Worm (Caenorhabditis elegans): ENCODE data around the gene F47G3.4.

F47G3.4 gene

ce11 chrX:2362872-2363271, 18.5 kb upstream of the F47G3.4 start:
- TF ChIP-seq ztf-29 (GFP tag; IDR thresholded peaks at IDR 0.05) (no peak), ztf-23 (GFP tag; IDR thresholded peaks at IDR 0.05) (no peak), flt-1 (GFP tag; IDR thresholded peaks at IDR 0.05) (0 out of 2 replicates have a peak, but pooled peaks have one; percentile 15), ref-1 (GFP tag; conservative IDR thresholded peaks at IDR 0.05) (no peak)

DNA sequence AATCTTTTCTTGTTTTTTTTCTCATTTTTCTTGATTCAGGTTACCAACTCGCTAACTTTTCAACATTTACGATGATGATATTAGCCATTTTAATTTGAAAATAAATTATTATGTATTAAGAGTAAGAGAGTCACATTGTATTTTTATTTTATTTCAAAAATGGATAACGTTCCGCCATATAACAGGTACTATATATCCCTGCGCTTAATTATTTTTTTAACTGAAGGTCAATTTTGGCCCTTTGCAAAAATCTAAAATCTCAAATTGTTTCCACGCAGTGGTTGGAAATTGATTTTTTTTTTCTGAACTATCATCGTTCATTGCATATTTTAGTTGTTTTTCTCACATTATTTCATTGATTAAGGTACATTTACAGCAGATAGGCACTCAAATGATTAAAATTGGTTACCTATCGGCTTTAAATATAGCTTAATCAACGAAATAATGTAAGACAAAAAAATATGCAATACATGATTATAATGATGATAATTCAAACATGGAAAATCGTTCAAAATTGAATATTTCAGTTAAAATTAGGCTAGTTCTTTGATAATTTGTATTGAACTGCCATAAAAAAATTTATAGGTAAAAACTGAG, 16.6 kb upstream of the F47G3.4 start:
- no peak for TF ChIP-seq cog-1 (tag; optimal IDR thresholded peaks at IDR 0.05)
- no peak for TF ChIP-seq flt-1 (GFP tag; IDR thresholded peaks at IDR 0.05)
- no peak for TF ChIP-seq klf-2 (GFP tag; conservative IDR thresholded peaks at IDR 0.05)
- TF ChIP-seq ztf-29 (GFP tag; IDR thresholded peaks at IDR 0.05), result no peak
- TF ChIP-seq med-1 (GFP tag; optimal IDR thresholded peaks at IDR 0.05; ENCODE audit: insufficient read depth), result no peak
- no peak for TF ChIP-seq ref-1 (GFP tag; conservative IDR thresholded peaks at IDR 0.05)
- TF ChIP-seq tab-1 (GFP tag; IDR thresholded peaks at IDR 0.05), result no peak
- TF ChIP-seq T22C8.4 (GFP tag; IDR thresholded peaks at IDR 0.05), result no peak
- no peak for TF ChIP-seq ztf-23 (GFP tag; IDR thresholded peaks at IDR 0.05)

- no peak for TF ChIP-seq ztf-23 (GFP tag; IDR thresholded peaks at IDR 0.05)
- TF ChIP-seq flt-1 (GFP tag; IDR thresholded peaks at IDR 0.05), result no peak
- TF ChIP-seq ztf-29 (GFP tag; IDR thresholded peaks at IDR 0.05), result no peak
- TF ChIP-seq klf-2 (GFP tag; conservative IDR thresholded peaks at IDR 0.05), result no peak
- TF ChIP-seq med-1 (GFP tag; optimal IDR thresholded peaks at IDR 0.05; ENCODE audit: insufficient read depth), result no peak
- no peak for TF ChIP-seq cog-1 (tag; optimal IDR thresholded peaks at IDR 0.05)
- no peak for TF ChIP-seq T22C8.4 (GFP tag; IDR thresholded peaks at IDR 0.05)
- TF ChIP-seq ref-1 (GFP tag; conservative IDR thresholded peaks at IDR 0.05), result no peak
- no peak for TF ChIP-seq tab-1 (GFP tag; IDR thresholded peaks at IDR 0.05)
Measured at ce11 chrX:2365890-2366289, 15.5 kb upstream of the F47G3.4 start, which contains the start of gene T24D8.6. T24D8.6 (minus strand) TSS chrX:2365990.

- TF ChIP-seq T22C8.4 (GFP tag; IDR thresholded peaks at IDR 0.05) (peak; percentile 17; the same call in 1 of the 2 replicates), med-1 (GFP tag; optimal IDR thresholded peaks at IDR 0.05; ENCODE audit: insufficient read depth) (no peak), cog-1 (tag; optimal IDR thresholded peaks at IDR 0.05) (peak; percentile 8), klf-2 (GFP tag; conservative IDR thresholded peaks at IDR 0.05) (no peak), flt-1 (GFP tag; IDR thresholded peaks at IDR 0.05) (no peak), ztf-29 (GFP tag; IDR thresholded peaks at IDR 0.05) (no peak), ref-1 (GFP tag; conservative IDR thresholded peaks at IDR 0.05) (no peak), tab-1 (GFP tag; IDR thresholded peaks at IDR 0.05) (no peak), ztf-23 (GFP tag; IDR thresholded peaks at IDR 0.05) (no peak)
Measured at ce11 chrX:2368042-2368814, 13.2 kb upstream of the F47G3.4 start.

DNA sequence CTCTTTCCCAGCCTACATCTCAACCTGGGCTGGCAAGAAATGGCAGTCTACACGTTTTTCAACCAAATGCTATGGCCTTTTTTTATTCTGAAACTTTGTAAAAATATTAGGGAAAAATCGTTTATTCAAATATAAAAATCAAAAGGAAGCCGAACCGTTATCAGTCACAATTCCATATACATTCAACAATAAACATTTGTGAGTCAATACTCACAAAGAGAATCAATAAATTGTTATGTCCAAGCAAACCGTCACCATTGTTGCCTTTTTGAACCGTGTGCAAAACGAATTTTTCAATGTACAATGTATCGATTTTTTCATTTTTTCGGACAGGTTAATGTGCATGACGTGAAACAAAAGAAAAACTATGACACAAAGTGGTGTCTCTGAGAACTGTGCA, 12.3 kb upstream of the F47G3.4 start:
- no peak for TF ChIP-seq cog-1 (tag; optimal IDR thresholded peaks at IDR 0.05)
- TF ChIP-seq ref-1 (GFP tag; conservative IDR thresholded peaks at IDR 0.05), result no peak
- no peak for TF ChIP-seq ztf-29 (GFP tag; IDR thresholded peaks at IDR 0.05)
- TF ChIP-seq klf-2 (GFP tag; conservative IDR thresholded peaks at IDR 0.05), result no peak
- TF ChIP-seq tab-1 (GFP tag; IDR thresholded peaks at IDR 0.05), result no peak
- no peak for TF ChIP-seq flt-1 (GFP tag; IDR thresholded peaks at IDR 0.05)
- no peak for TF ChIP-seq med-1 (GFP tag; optimal IDR thresholded peaks at IDR 0.05; ENCODE audit: insufficient read depth)
- TF ChIP-seq ztf-23 (GFP tag; IDR thresholded peaks at IDR 0.05), result no peak
- TF ChIP-seq T22C8.4 (GFP tag; IDR thresholded peaks at IDR 0.05), result no peak

DNA sequence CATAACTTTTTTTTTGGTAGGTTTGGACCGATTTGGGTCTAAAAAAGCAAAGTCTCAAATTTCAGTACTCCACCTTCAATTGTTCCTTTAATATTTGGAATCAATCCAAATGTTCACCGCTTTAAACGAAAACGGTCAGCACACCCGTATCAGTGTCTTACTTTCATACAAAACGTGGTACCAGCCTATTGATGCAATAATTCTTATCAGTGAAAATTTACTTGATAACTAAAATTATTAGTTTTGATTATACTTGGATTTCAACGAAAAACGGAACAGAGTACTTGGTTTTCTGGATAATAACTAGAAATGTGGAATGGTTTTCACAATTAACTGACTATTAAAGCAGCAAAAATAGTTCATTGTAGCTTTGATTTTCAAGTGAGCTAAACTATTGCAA, 10.7 kb upstream of the F47G3.4 start:
- TF ChIP-seq T22C8.4 (GFP tag; IDR thresholded peaks at IDR 0.05) (no peak), cog-1 (tag; optimal IDR thresholded peaks at IDR 0.05) (no peak), flt-1 (GFP tag; IDR thresholded peaks at IDR 0.05) (no peak), tab-1 (GFP tag; IDR thresholded peaks at IDR 0.05) (no peak), ztf-29 (GFP tag; IDR thresholded peaks at IDR 0.05) (no peak), ztf-23 (GFP tag; IDR thresholded peaks at IDR 0.05) (no peak), klf-2 (GFP tag; conservative IDR thresholded peaks at IDR 0.05) (no peak), med-1 (GFP tag; optimal IDR thresholded peaks at IDR 0.05; ENCODE audit: insufficient read depth) (no peak), ref-1 (GFP tag; conservative IDR thresholded peaks at IDR 0.05) (no peak)

DNA sequence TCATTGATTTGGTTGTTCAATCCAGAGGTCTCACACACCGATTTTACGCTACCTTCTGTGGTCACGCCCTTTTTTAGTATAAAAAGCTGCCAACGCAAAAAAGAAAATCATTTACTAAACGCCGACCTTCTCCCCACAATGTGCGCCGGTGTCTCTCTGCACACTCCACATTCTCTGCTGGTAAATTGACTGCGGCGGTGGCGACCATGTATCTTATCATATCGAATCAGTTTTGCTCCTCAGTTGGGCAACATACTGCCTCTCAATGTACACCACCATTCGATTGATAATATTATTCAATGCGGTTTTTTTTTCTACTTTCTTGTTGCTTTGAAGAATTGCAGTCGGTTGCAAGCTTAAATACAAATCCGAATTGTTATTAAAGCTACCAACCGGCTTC, 9.2 kb upstream of the F47G3.4 start:
- TF ChIP-seq med-1 (GFP tag; optimal IDR thresholded peaks at IDR 0.05; ENCODE audit: insufficient read depth) (no peak), cog-1 (tag; optimal IDR thresholded peaks at IDR 0.05) (no peak), ztf-29 (GFP tag; IDR thresholded peaks at IDR 0.05) (no peak), T22C8.4 (GFP tag; IDR thresholded peaks at IDR 0.05) (no peak), flt-1 (GFP tag; IDR thresholded peaks at IDR 0.05) (no peak), klf-2 (GFP tag; conservative IDR thresholded peaks at IDR 0.05) (no peak), tab-1 (GFP tag; IDR thresholded peaks at IDR 0.05) (no peak), ztf-23 (GFP tag; IDR thresholded peaks at IDR 0.05) (no peak), ref-1 (GFP tag; conservative IDR thresholded peaks at IDR 0.05) (no peak)

- TF ChIP-seq med-1 (GFP tag; optimal IDR thresholded peaks at IDR 0.05; ENCODE audit: insufficient read depth) (no peak), ref-1 (GFP tag; conservative IDR thresholded peaks at IDR 0.05) (no peak), cog-1 (tag; optimal IDR thresholded peaks at IDR 0.05) (no peak), ztf-23 (GFP tag; IDR thresholded peaks at IDR 0.05) (no peak), ztf-29 (GFP tag; IDR thresholded peaks at IDR 0.05) (no peak)
Measured at ce11 chrX:2375300-2376035, 5.9 kb upstream of the F47G3.4 start, which contains the start of gene F47G3.3. F47G3.3 (plus strand) TSS chrX:2375985.

DNA sequence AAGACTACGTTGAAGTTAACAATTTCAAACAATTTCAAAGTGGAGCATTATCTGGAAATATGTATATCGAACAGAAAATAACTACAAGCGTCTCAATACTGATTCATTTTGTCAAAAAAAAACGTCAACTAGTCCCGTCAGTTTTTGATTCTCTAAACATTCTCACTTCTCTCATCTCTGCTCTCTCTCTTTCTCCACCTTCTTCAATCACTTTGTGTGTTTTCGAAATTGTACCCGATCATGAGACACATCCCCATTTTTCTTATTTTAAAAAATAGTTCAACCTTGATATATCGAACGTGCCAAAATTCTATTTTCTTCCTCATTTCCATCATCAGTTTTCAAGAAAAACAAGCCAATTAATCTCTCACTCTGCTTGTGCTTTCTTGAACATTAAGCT, 564 bp upstream of the F47G3.4 start:
- TF ChIP-seq med-1 (GFP tag; optimal IDR thresholded peaks at IDR 0.05; ENCODE audit: insufficient read depth), result no peak
- no peak for TF ChIP-seq ref-1 (GFP tag; conservative IDR thresholded peaks at IDR 0.05)
- no peak for TF ChIP-seq tab-1 (GFP tag; IDR thresholded peaks at IDR 0.05)
- TF ChIP-seq ztf-23 (GFP tag; IDR thresholded peaks at IDR 0.05), result no peak
- no peak for TF ChIP-seq ztf-29 (GFP tag; IDR thresholded peaks at IDR 0.05)
- no peak for TF ChIP-seq T22C8.4 (GFP tag; IDR thresholded peaks at IDR 0.05)
- TF ChIP-seq cog-1 (tag; optimal IDR thresholded peaks at IDR 0.05), result no peak
- TF ChIP-seq klf-2 (GFP tag; conservative IDR thresholded peaks at IDR 0.05), result no peak
- TF ChIP-seq flt-1 (GFP tag; IDR thresholded peaks at IDR 0.05), result no peak

Data from whole organism, midembryonic.